Fruit fly (Drosophila melanogaster) whole organism, embryonic: ENCODE measurements around the gene CG7362.
A peak's percentile ranks its signal among the peaks of the same experiment; 100 is the strongest.

Experiments
- B-H1 ChIP-seq: fragments of 200-800 bp; sonication (Bioruptor generic); IDR thresholded peaks from 3 replicates; pipeline ENCODE4 v1.3.6; 2022; ENCODE audit warnings: missing biosample characterization, missing genetic modification characterization
- CG10147 ChIP-seq: fragments of 200-800 bp; sonication (Bioruptor generic); optimal IDR thresholded peaks from 2 replicates; lab custom pipeline; 2019; ENCODE audit warnings: missing biosample characterization, mild to moderate bottlenecking, missing genetic modification characterization, moderate library complexity
- CG12219 ChIP-seq: fragments of 200-800 bp; sonication (Bioruptor generic); optimal IDR thresholded peaks from 3 replicates; lab custom pipeline; 2018; ENCODE audit warnings: missing biosample characterization, mild to moderate bottlenecking, missing genetic modification characterization
- CG14965 ChIP-seq: fragments of 200-800 bp; sonication (Bioruptor generic); optimal IDR thresholded peaks from 2 replicates; lab custom pipeline; 2016; ENCODE audit warnings: missing biosample characterization, missing genetic modification characterization, borderline replicate concordance
- CG15479 ChIP-seq: fragments of 200-800 bp; sonication (Bioruptor generic); optimal IDR thresholded peaks from 3 replicates; lab custom pipeline; 2019; ENCODE audit warnings: missing biosample characterization, mild to moderate bottlenecking, missing genetic modification characterization, moderate library complexity
- CG1602 ChIP-seq: fragments of 200-800 bp; sonication (Bioruptor generic); optimal IDR thresholded peaks from 3 replicates; lab custom pipeline; 2016; ENCODE audit warnings: missing biosample characterization, missing genetic modification characterization
- CG2120 ChIP-seq: fragments of 200-800 bp; sonication (Bioruptor generic); optimal IDR thresholded peaks from 3 replicates; lab custom pipeline; 2016; ENCODE audit warnings: missing biosample characterization, missing genetic modification characterization
- CG2199 ChIP-seq: fragments of 200-800 bp; sonication (Bioruptor generic); IDR thresholded peaks from 3 replicates; pipeline ENCODE4 v1.3.6; 2022; ENCODE audit warnings: missing biosample characterization, missing genetic modification characterization
- CG2712 ChIP-seq: fragments of 200-800 bp; optimal IDR thresholded peaks from 3 replicates; lab custom pipeline; 2019; ENCODE audit warnings: missing biosample characterization, mild to moderate bottlenecking, missing genetic modification characterization, moderate library complexity
- CG3065 ChIP-seq: fragments of 200-800 bp; sonication (Bioruptor generic); optimal IDR thresholded peaks from 2 replicates; lab custom pipeline; 2016; ENCODE audit warnings: missing biosample characterization, missing genetic modification characterization
- CG31441 ChIP-seq: fragments of 200-800 bp; sonication (Bioruptor generic); IDR thresholded peaks from 2 replicates; pipeline ENCODE4 v1.3.6; 2022; ENCODE audit warnings: missing biosample characterization, missing genetic modification characterization
- CG34376 ChIP-seq: fragments of 200-800 bp; sonication (Bioruptor generic); optimal IDR thresholded peaks from 2 replicates; lab custom pipeline; 2018; ENCODE audit warnings: missing biosample characterization, mild to moderate bottlenecking, missing genetic modification characterization
- CG3847 ChIP-seq: fragments of 200-800 bp; sonication (Bioruptor generic); IDR thresholded peaks from 2 replicates; pipeline ENCODE4 v1.3.6; 2022; ENCODE audit warnings: missing biosample characterization, missing genetic modification characterization
- CG43689 ChIP-seq: fragments of 200-800 bp; sonication (Bioruptor generic); IDR thresholded peaks from 2 replicates; pipeline ENCODE4 v1.3.6; 2022; ENCODE audit warnings: missing biosample characterization, missing genetic modification characterization
- CG5245 ChIP-seq: fragments of 200-800 bp; sonication (Bioruptor generic); optimal IDR thresholded peaks from 3 replicates; lab custom pipeline; 2016; ENCODE audit warnings: missing biosample characterization, missing genetic modification characterization
- CG6683 ChIP-seq: fragments of 200-800 bp; sonication (Bioruptor generic); optimal IDR thresholded peaks from 2 replicates; lab custom pipeline; 2017; ENCODE audit warnings: missing biosample characterization, mild to moderate bottlenecking, missing genetic modification characterization, missing genetic modification reagents
- CG7928 ChIP-seq: fragments of 200-800 bp; sonication (Bioruptor generic); optimal IDR thresholded peaks from 2 replicates; lab custom pipeline; 2017; ENCODE audit warnings: missing biosample characterization, mild to moderate bottlenecking, missing genetic modification characterization
- CG9932 ChIP-seq: fragments of 200-800 bp; sonication (Bioruptor generic); IDR thresholded peaks from 2 replicates; pipeline ENCODE4 v1.3.6; 2022; ENCODE audit warnings: missing biosample characterization, missing genetic modification characterization
- Camta ChIP-seq: fragments of 200-800 bp; sonication (Bioruptor generic); optimal IDR thresholded peaks from 2 replicates; lab custom pipeline; 2016; ENCODE audit warnings: missing biosample characterization, missing genetic modification characterization
- Chrac-16 ChIP-seq: fragments of 200-800 bp; sonication (Bioruptor generic); optimal IDR thresholded peaks from 3 replicates; lab custom pipeline; 2016; ENCODE audit warnings: missing biosample characterization, missing genetic modification characterization
- D19B ChIP-seq: fragments of 200-800 bp; sonication (Bioruptor generic); optimal IDR thresholded peaks from 2 replicates; lab custom pipeline; 2017; ENCODE audit warnings: missing biosample characterization, mild to moderate bottlenecking, missing genetic modification characterization
- E2f1 ChIP-seq: fragments of 200-800 bp; sonication (Bioruptor generic); IDR thresholded peaks from 2 replicates; pipeline ENCODE4 v1.3.6; 2022; ENCODE audit warnings: missing biosample characterization, missing genetic modification characterization
- H15 ChIP-seq: fragments of 200-800 bp; sonication (Bioruptor generic); IDR thresholded peaks from 3 replicates; pipeline ENCODE4 v1.3.6; 2022; ENCODE audit warnings: missing biosample characterization, missing genetic modification characterization
- Hey ChIP-seq: fragments of 200-800 bp; sonication (Bioruptor generic); optimal IDR thresholded peaks from 3 replicates; lab custom pipeline; 2018; ENCODE audit warnings: missing biosample characterization, mild to moderate bottlenecking, missing genetic modification characterization
- HmgD ChIP-seq: fragments of 200-800 bp; sonication (Bioruptor generic); optimal IDR thresholded peaks from 3 replicates; lab custom pipeline; 2016; ENCODE audit warnings: missing biosample characterization, missing genetic modification characterization
- HmgZ ChIP-seq: fragments of 200-800 bp; sonication (Bioruptor generic); optimal IDR thresholded peaks from 2 replicates; lab custom pipeline; 2018; ENCODE audit warnings: missing biosample characterization, mild to moderate bottlenecking, missing genetic modification characterization
- Hr51 ChIP-seq, 2 experiments: fragments of 200-800 bp; sonication (Bioruptor generic); optimal IDR thresholded peaks; 2 replicates in 1 of 2; 3 replicates in 1 of 2; lab custom pipeline; 2016 to 2018; ENCODE audit warnings: missing biosample characterization in 2 of 2, missing genetic modification characterization in 2 of 2, mild to moderate bottlenecking in 1 of 2, moderate library complexity in 1 of 2
- Lim3 ChIP-seq: fragments of 200-800 bp; sonication (Bioruptor generic); IDR thresholded peaks from 2 replicates; pipeline ENCODE4 v1.3.6; 2022; ENCODE audit warnings: missing biosample characterization, missing genetic modification characterization
- Meics ChIP-seq: fragments of 200-800 bp; sonication (Bioruptor generic); optimal IDR thresholded peaks from 2 replicates; lab custom pipeline; 2017; ENCODE audit warnings: missing biosample characterization, mild to moderate bottlenecking, missing genetic modification characterization
- NC2β ChIP-seq: fragments of 200-800 bp; sonication (Bioruptor generic); optimal IDR thresholded peaks from 2 replicates; lab custom pipeline; 2016; ENCODE audit warnings: missing biosample characterization, missing genetic modification characterization
- Nf-YA ChIP-seq: fragments of 200-800 bp; sonication (Bioruptor generic); IDR thresholded peaks from 2 replicates; pipeline ENCODE4 v1.3.6; 2022; ENCODE audit warnings: missing biosample characterization, missing genetic modification characterization
- Nf-YC ChIP-seq: fragments of 200-800 bp; optimal IDR thresholded peaks from 3 replicates; lab custom pipeline; 2019; ENCODE audit warnings: missing biosample characterization, mild to moderate bottlenecking, missing genetic modification characterization, moderate library complexity
- Ravus ChIP-seq: fragments of 200-800 bp; sonication (Bioruptor generic); IDR thresholded peaks from 2 replicates; pipeline ENCODE4 v1.3.6; 2022; ENCODE audit warnings: missing biosample characterization, missing genetic modification characterization
- TFAM ChIP-seq: fragments of 200-800 bp; sonication (Bioruptor generic); optimal IDR thresholded peaks from 2 replicates; lab custom pipeline; 2017; ENCODE audit warnings: missing biosample characterization, missing genetic modification characterization, inconsistent platforms
- ab ChIP-seq: fragments of 200-800 bp; sonication (Bioruptor generic); optimal IDR thresholded peaks from 2 replicates; lab custom pipeline; 2016; ENCODE audit warnings: missing biosample characterization, missing genetic modification characterization
- al ChIP-seq: fragments of 200-800 bp; sonication (Bioruptor generic); IDR thresholded peaks from 2 replicates; pipeline ENCODE4 v1.3.6; 2022; ENCODE audit warnings: missing biosample characterization, missing genetic modification characterization
- ase ChIP-seq: fragments of 200-800 bp; sonication (Bioruptor generic); IDR thresholded peaks from 3 replicates; pipeline ENCODE4 v1.3.6; 2022; ENCODE audit warnings: missing biosample characterization, missing genetic modification characterization
- ci ChIP-seq: fragments of 200-800 bp; sonication (Bioruptor generic); IDR thresholded peaks from 3 replicates; pipeline ENCODE4 v1.3.6; 2022; ENCODE audit warnings: missing biosample characterization, missing genetic modification characterization
- croc ChIP-seq: fragments of 200-800 bp; sonication (Bioruptor generic); conservative IDR thresholded peaks from 3 replicates; pipeline ENCODE4 v1.3.6; 2022; ENCODE audit warnings: missing biosample characterization, missing genetic modification characterization
- dpn ChIP-seq, 2 experiments: fragments of 200-800 bp; sonication (Bioruptor generic); optimal IDR thresholded peaks; 3 replicates each; lab custom pipeline; 2016; ENCODE audit warnings: missing biosample characterization in 2 of 2, missing genetic modification characterization in 2 of 2
- her ChIP-seq: fragments of 200-800 bp; sonication (Bioruptor generic); optimal IDR thresholded peaks from 2 replicates; lab custom pipeline; 2016; ENCODE audit warnings: missing biosample characterization, missing genetic modification characterization
- inv ChIP-seq: fragments of 200-800 bp; sonication (Bioruptor generic); IDR thresholded peaks from 2 replicates; pipeline ENCODE4 v1.3.6; 2022; ENCODE audit warnings: missing biosample characterization, missing genetic modification characterization; ENCODE audit not compliant: partially characterized antibody
- jigr1 ChIP-seq: fragments of 200-800 bp; sonication (Bioruptor generic); IDR thresholded peaks from 3 replicates; pipeline ENCODE4 v1.3.6; 2022; ENCODE audit warnings: missing biosample characterization, missing genetic modification characterization
- lab ChIP-seq: fragments of 200-800 bp; sonication (Bioruptor generic); optimal IDR thresholded peaks from 3 replicates; lab custom pipeline; 2017; ENCODE audit warnings: missing biosample characterization, missing genetic modification characterization, mild to moderate bottlenecking, moderate library complexity, missing genetic modification reagents
- luna ChIP-seq: fragments of 200-800 bp; sonication (Bioruptor generic); optimal IDR thresholded peaks from 2 replicates; lab custom pipeline; 2016; ENCODE audit warnings: missing biosample characterization, missing genetic modification characterization
- nerfin-2 ChIP-seq: fragments of 200-800 bp; sonication (Bioruptor generic); IDR thresholded peaks from 2 replicates; pipeline ENCODE4 v1.3.6; 2022; ENCODE audit warnings: missing biosample characterization, missing genetic modification characterization; ENCODE audit not compliant: partially characterized antibody
- pnt ChIP-seq: fragments of 200-800 bp; sonication (Bioruptor generic); optimal IDR thresholded peaks from 3 replicates; lab custom pipeline; 2016; ENCODE audit warnings: missing biosample characterization, missing genetic modification characterization
- prd ChIP-seq, 3 experiments: fragments of >200 bp in 2 of 3; fragments of 200-800 bp in 1 of 3; sonication (Bioruptor generic) in 1 of 3; optimal IDR thresholded peaks in 2 of 3; IDR thresholded peaks in 1 of 3; 2 replicates in 2 of 3; 3 replicates in 1 of 3; pipeline versions ENCODE4 v1.3.6 to Lab custom; 2017 to 2022; ENCODE audit warnings: missing biosample characterization in 1 of 3, missing genetic modification characterization in 1 of 3
- sob ChIP-seq: fragments of 200-800 bp; sonication (Bioruptor generic); IDR thresholded peaks from 2 replicates; pipeline ENCODE4 v1.3.6; 2022; ENCODE audit warnings: missing biosample characterization, missing genetic modification characterization
- usp ChIP-seq: fragments of >200 bp; optimal IDR thresholded peaks from 2 replicates; lab custom pipeline; 2017; ENCODE audit warnings: missing biosample characterization, missing genetic modification characterization
- vnd ChIP-seq: fragments of 200-800 bp; sonication (Bioruptor generic); IDR thresholded peaks from 3 replicates; pipeline ENCODE4 v1.3.6; 2022; ENCODE audit warnings: missing biosample characterization, missing genetic modification characterization; ENCODE audit not compliant: partially characterized antibody
- z ChIP-seq: fragments of 200-800 bp; sonication (Bioruptor generic); IDR thresholded peaks from 3 replicates; pipeline ENCODE4 v1.3.6; 2022; ENCODE audit warnings: missing biosample characterization, missing genetic modification characterization

CG7362 gene

DNA sequence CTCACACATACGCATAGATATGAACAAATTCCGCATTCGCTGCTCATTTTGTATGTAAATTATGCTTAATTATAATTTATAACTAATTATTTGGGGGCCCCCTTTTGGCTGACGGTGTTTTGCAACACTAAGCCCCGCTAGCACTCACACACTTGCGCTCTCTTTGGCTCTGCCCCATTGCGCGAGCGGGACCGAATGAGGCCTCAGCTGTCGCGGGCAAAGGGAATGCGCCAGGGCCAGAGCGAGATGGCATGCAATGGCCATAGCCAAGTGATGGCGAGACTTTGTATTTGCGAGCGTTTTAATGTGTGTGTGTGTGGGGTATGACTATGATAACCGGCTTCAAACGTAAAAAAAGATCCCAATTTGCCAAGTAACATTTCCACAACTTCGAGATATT, 15.2 kb downstream of the CG7362 start (continued):
- TF ChIP-seq D19B = no peak
- no peak; the same call in 2 of the 3 replicates for TF ChIP-seq B-H1 (GFP tag; lab: Robert Waterston, UW)
- TF ChIP-seq sob = peak; percentile 48
- no peak for TF ChIP-seq Meics (GFP tag; lab: Kevin White, UChicago)
- TF ChIP-seq luna (GFP tag; lab: Kevin White, UChicago) = no peak
- TF ChIP-seq prd (optimal IDR thresholded peaks at IDR 0.05; lab: Kevin White, UChicago) = no peak
- peak; percentile 37; the same call in 2 of the 3 replicates for TF ChIP-seq prd (GFP tag; IDR thresholded peaks at IDR 0.05; lab: Robert Waterston, UW)
- TF ChIP-seq ab (GFP tag; lab: Kevin White, UChicago) = no peak
- TF ChIP-seq Hr51 (GFP tag; optimal IDR thresholded peaks at IDR 0.05; lab: Kevin White, UChicago) = no peak
- no peak for TF ChIP-seq CG3065 (GFP tag; lab: Kevin White, UChicago)
- TF ChIP-seq CG5245 (GFP tag; lab: Kevin White, UChicago) = no peak
- TF ChIP-seq CG12219 (GFP tag; lab: Kevin White, UChicago) = no peak
- TF ChIP-seq CG15479 = peak; percentile 42
- TF ChIP-seq CG1602 = no peak
- no peak for TF ChIP-seq jigr1 (GFP tag; lab: Robert Waterston, UW)
- TF ChIP-seq ase = no peak
- no peak for TF ChIP-seq vnd (GFP tag; lab: Robert Waterston, UW)
- TF ChIP-seq CG9932 (GFP tag; lab: Robert Waterston, UW) = peak; percentile 62
- TF ChIP-seq H15 (GFP tag; lab: Robert Waterston, UW) = no peak
- TF ChIP-seq lab = peak; percentile 66
- TF ChIP-seq HmgZ = peak; percentile 56
- TF ChIP-seq usp (GFP tag; lab: Kevin White, UChicago) = no peak
- TF ChIP-seq her (GFP tag; lab: Kevin White, UChicago) = no peak
- no peak for TF ChIP-seq al (GFP tag; lab: Robert Waterston, UW)
- TF ChIP-seq Nf-YA (GFP tag; lab: Robert Waterston, UW) = no peak
- no peak for TF ChIP-seq Lim3 (GFP tag; lab: Robert Waterston, UW)
- TF ChIP-seq CG34376 = peak; percentile 63
- TF ChIP-seq TFAM (GFP tag; lab: Kevin White, UChicago) = no peak
- TF ChIP-seq CG43689 = no peak
- TF ChIP-seq E2f1 (GFP tag; lab: Robert Waterston, UW) = no peak
- TF ChIP-seq CG3847 (GFP tag; lab: Robert Waterston, UW) = peak; percentile 66
- peak; percentile 78 for TF ChIP-seq ci (GFP tag; lab: Robert Waterston, UW)
- TF ChIP-seq CG6683 (GFP tag; lab: Kevin White, UChicago) = no peak
- TF ChIP-seq Hey = peak; percentile 62
- TF ChIP-seq z (GFP tag; lab: Robert Waterston, UW) = no peak
- no peak for TF ChIP-seq CG10147 (GFP tag; lab: Kevin White, UChicago)
- TF ChIP-seq nerfin-2 (GFP tag; lab: Robert Waterston, UW) = no peak
- no peak for TF ChIP-seq Ravus (GFP tag; lab: Robert Waterston, UW)
- TF ChIP-seq CG31441 = no peak
- no peak for TF ChIP-seq CG2120 (GFP tag; lab: Kevin White, UChicago)
- peak; percentile 89 for TF ChIP-seq Nf-YC (tag; lab: Kevin White, UChicago)
- no peak for TF ChIP-seq HmgD
- no peak for TF ChIP-seq dpn (GFP tag; optimal IDR thresholded peaks at IDR 0.05; lab: Kevin White, UChicago)
- no peak for TF ChIP-seq inv (GFP tag; lab: Robert Waterston, UW)
- TF ChIP-seq pnt (GFP tag; lab: Kevin White, UChicago) = no peak
- peak; percentile 17 for TF ChIP-seq CG2712 (tag; lab: Kevin White, UChicago)
- TF ChIP-seq CG7928 (GFP tag; lab: Kevin White, UChicago) = no peak
- TF ChIP-seq CG2199 = peak; percentile 82; the same call in 2 of the 3 replicates
- no peak for TF ChIP-seq NC2β (GFP tag; lab: Kevin White, UChicago)
- no peak for TF ChIP-seq Camta
- TF ChIP-seq Chrac-16 (GFP tag; lab: Kevin White, UChicago) = no peak
- no peak for TF ChIP-seq CG14965 (GFP tag; lab: Kevin White, UChicago)
- TF ChIP-seq croc (GFP tag; lab: Robert Waterston, UW) = no peak
